Worm (Caenorhabditis elegans) whole organism, L1 larva: ENCODE results near the gene Y7A9A.1.

ENCODE experiments used
- aha-1 ChIP-seq: fragments of 150-350 bp; optimal IDR thresholded peaks from 2 replicates; lab custom pipeline; 2014; ENCODE audit warnings: missing biosample characterization, missing genetic modification characterization
- pqm-1 ChIP-seq: sonication (generic microtip); optimal IDR thresholded peaks from 3 replicates; lab custom pipeline; 2017; ENCODE audit warnings: missing biosample characterization, missing genetic modification characterization

ce11 chrIV:16172786-16173371 is 23.9 kb upstream of the Y7A9A.1 start:
- TF ChIP-seq aha-1 (tag; lab: Kevin White, UChicago) = no peak
- TF ChIP-seq pqm-1 (tag; lab: Kevin White, UChicago) = no peak
